Worm (Caenorhabditis elegans) whole organism, young adult: ENCODE data around the gene Y54G11A.2.
"Not testable (repeated sequence)": the region's sequence is repeated elsewhere in the genome, so short reads cannot be mapped to it uniquely, and the experiment has no call there.

ENCODE experiments used
- F33H1.4 ChIP-seq: fragments of 200-800 bp; sonication (Bioruptor generic); IDR thresholded peaks from 2 replicates; pipeline ENCODE4 v1.3.6; 2022; ENCODE audit warnings: missing genetic modification reagents, missing genetic modification characterization, missing compliant biosample characterization
- F39B2.1 ChIP-seq: fragments of 200-800 bp; sonication (Bioruptor generic); IDR thresholded peaks from 2 replicates; pipeline ENCODE4 v1.3.6; 2022; ENCODE audit warnings: missing genetic modification reagents, missing genetic modification characterization, missing compliant biosample characterization
- F57A8.1 ChIP-seq: fragments of 200-800 bp; sonication (Bioruptor generic); optimal IDR thresholded peaks from 2 replicates; lab custom pipeline; 2018; ENCODE audit warnings: mild to moderate bottlenecking, missing genetic modification characterization, moderate library complexity, missing compliant biosample characterization
- Y53G8AR.9 ChIP-seq: fragments of 200-800 bp; sonication (Bioruptor generic); conservative IDR thresholded peaks from 2 replicates; pipeline ENCODE4 v1.3.6; 2022; ENCODE audit warnings: missing genetic modification reagents, missing genetic modification characterization, missing compliant biosample characterization
- Y95B8A.8 ChIP-seq: fragments of 200-800 bp; sonication (Bioruptor generic); IDR thresholded peaks from 2 replicates; pipeline ENCODE4 v1.3.6; 2022; ENCODE audit warnings: missing genetic modification reagents, missing genetic modification characterization, missing compliant biosample characterization
- ZK185.1 ChIP-seq: sonication (generic microtip); optimal IDR thresholded peaks from 2 replicates; lab custom pipeline; 2016; ENCODE audit warnings: mild to moderate bottlenecking, missing genetic modification characterization, missing compliant biosample characterization; ENCODE audit not compliant: poor library complexity, severe bottlenecking
- ama-1 ChIP-seq, 3 experiments: fragments of 150-350 bp in 1 of 3; sonication (generic microtip) in 2 of 3; optimal IDR thresholded peaks; 2 replicates each; lab custom pipeline; 2014 to 2018; ENCODE audit warnings: missing biosample characterization in 2 of 3, missing genetic modification characterization in 2 of 3, missing genetic modification reagents in 2 of 3
- attf-5 ChIP-seq: fragments of 200-800 bp; sonication (Bioruptor generic); optimal IDR thresholded peaks from 2 replicates; lab custom pipeline; 2018; ENCODE audit warnings: mild to moderate bottlenecking, missing genetic modification characterization, missing compliant biosample characterization
- cebp-1 ChIP-seq, 2 experiments: fragments of 200-800 bp in 1 of 2; sonication (Bioruptor generic) in 1 of 2; sonication (generic microtip) in 1 of 2; IDR thresholded peaks in 1 of 2; optimal IDR thresholded peaks in 1 of 2; 2 replicates each; pipeline versions ENCODE4 v1.3.6 to Lab custom; 2017 to 2022; ENCODE audit warnings: missing compliant biosample characterization in 2 of 2, missing genetic modification characterization in 2 of 2, mild to moderate bottlenecking in 1 of 2, missing genetic modification reagents in 1 of 2, moderate library complexity in 1 of 2
- dpl-1 ChIP-seq: fragments of 150-350 bp; optimal IDR thresholded peaks from 2 replicates; lab custom pipeline; 2014; ENCODE audit warnings: missing biosample characterization, missing genetic modification reagents, missing genetic modification characterization
- hmg-1.2 ChIP-seq: fragments of 200-800 bp; sonication (Bioruptor generic); IDR thresholded peaks from 2 replicates; pipeline ENCODE4 v1.3.6; 2022; ENCODE audit warnings: missing genetic modification reagents, missing genetic modification characterization, missing compliant biosample characterization
- lin-40 ChIP-seq: sonication (generic microtip); optimal IDR thresholded peaks from 2 replicates; lab custom pipeline; 2016; ENCODE audit warnings: missing genetic modification characterization, mild to moderate bottlenecking, missing compliant biosample characterization, missing genotype, missing genetic modification reagents
- lin-54 ChIP-seq: fragments of 200-800 bp; sonication (Bioruptor generic); optimal IDR thresholded peaks from 2 replicates; lab custom pipeline; 2018; ENCODE audit warnings: mild to moderate bottlenecking, missing genetic modification characterization, missing compliant biosample characterization
- madf-8 ChIP-seq: fragments of 200-800 bp; sonication (Bioruptor generic); conservative IDR thresholded peaks from 2 replicates; pipeline ENCODE4 v1.3.6; 2022; ENCODE audit warnings: missing genetic modification reagents, missing genetic modification characterization, missing compliant biosample characterization
- mcd-1 ChIP-seq: fragments of 200-800 bp; sonication (Bioruptor generic); IDR thresholded peaks from 2 replicates; pipeline ENCODE4 v1.3.6; 2022; ENCODE audit warnings: missing genetic modification reagents, missing genetic modification characterization, missing compliant biosample characterization
- mel-28 ChIP-seq: sonication (generic microtip); optimal IDR thresholded peaks from 2 replicates; lab custom pipeline; 2016; ENCODE audit warnings: borderline replicate concordance, mild to moderate bottlenecking, missing genetic modification characterization, missing compliant biosample characterization
- nhr-27 ChIP-seq: fragments of 200-800 bp; sonication (Bioruptor generic); optimal IDR thresholded peaks from 2 replicates; lab custom pipeline; 2018; ENCODE audit warnings: mild to moderate bottlenecking, missing genetic modification characterization, moderate library complexity, missing compliant biosample characterization
- nhr-80 ChIP-seq: sonication (generic microtip); optimal IDR thresholded peaks from 2 replicates; lab custom pipeline; 2016; ENCODE audit warnings: missing genetic modification characterization, missing compliant biosample characterization
- pbrm-1 ChIP-seq: fragments of 200-800 bp; sonication (Bioruptor generic); IDR thresholded peaks from 2 replicates; pipeline ENCODE4 v1.3.6; 2022; ENCODE audit warnings: missing genetic modification reagents, missing genetic modification characterization, missing compliant biosample characterization
- pha-4 ChIP-seq: fragments of 150-350 bp; sonication (generic microtip); optimal IDR thresholded peaks from 2 replicates; lab custom pipeline; 2014; ENCODE audit warnings: missing biosample characterization, missing genetic modification reagents, missing genetic modification characterization
- rec-8 ChIP-seq, 2 experiments: sonication (generic microtip); optimal IDR thresholded peaks; 2 replicates each; lab custom pipeline; 2016; ENCODE audit warnings: mild to moderate bottlenecking in 2 of 2, missing genetic modification characterization in 2 of 2, missing genetic modification reagents in 2 of 2, missing genotype in 2 of 2, missing biosample characterization in 1 of 2, missing compliant biosample characterization in 1 of 2, moderate library complexity in 1 of 2
- rpc-1 ChIP-seq, 2 experiments: fragments of 150-350 bp in 1 of 2; sonication (generic microtip) in 1 of 2; optimal IDR thresholded peaks; 2 replicates each; lab custom pipeline; 2014 to 2018; ENCODE audit warnings: missing biosample characterization in 1 of 2, missing genetic modification characterization in 1 of 2, missing genetic modification reagents in 1 of 2, missing genotype in 1 of 2
- snpc-1.1 ChIP-seq: sonication (generic microtip); optimal IDR thresholded peaks from 2 replicates; lab custom pipeline; 2017; ENCODE audit warnings: missing genetic modification characterization, mild to moderate bottlenecking, missing compliant biosample characterization, antibody characterized with exemption, moderate library complexity, missing genotype, missing genetic modification reagents; ENCODE audit not compliant: insufficient read depth
- snpc-4 ChIP-seq, 5 experiments: fragments of 150-350 bp in 1 of 5; sonication (generic microtip) in 4 of 5; optimal IDR thresholded peaks; 2 replicates each; lab custom pipeline; 2014 to 2018; ENCODE audit warnings: missing genetic modification characterization in 5 of 5, missing biosample characterization in 3 of 5, antibody characterized with exemption in 2 of 5, mild to moderate bottlenecking in 2 of 5, missing compliant biosample characterization in 2 of 5, missing genotype in 2 of 5, moderate library complexity in 2 of 5, missing genetic modification reagents in 1 of 5
- tbp1 ChIP-seq: fragments of 200-800 bp; sonication (Bioruptor generic); optimal IDR thresholded peaks from 2 replicates; lab custom pipeline; 2018; ENCODE audit warnings: mild to moderate bottlenecking, missing genetic modification characterization, missing compliant biosample characterization
- ztf-28 ChIP-seq: fragments of 200-800 bp; sonication (Bioruptor generic); IDR thresholded peaks from 2 replicates; pipeline ENCODE4 v1.3.6; 2022; ENCODE audit warnings: missing genetic modification reagents, missing genetic modification characterization, missing compliant biosample characterization

Gene Y54G11A.2

ce11 chrII:14291854-14292253, 39.7 kb downstream of the Y54G11A.2 start:
- peak; percentile 35; the same call in 1 of the 2 replicates for TF ChIP-seq mcd-1 (GFP tag; lab: Robert Waterston, UW)

ce11 chrII:14292519-14292918, 40.4 kb downstream of the Y54G11A.2 start, which contains the start of gene Y54G11A.4:
Gene Y54G11A.4 (plus strand): TSS chrII:14292819.
- no peak for TF ChIP-seq F57A8.1 (GFP tag; lab: Kevin White, UChicago)
- no peak for TF ChIP-seq rpc-1 (optimal IDR thresholded peaks at IDR 0.05; lab: Kevin White, UChicago)
- TF ChIP-seq rpc-1 (tag; optimal IDR thresholded peaks at IDR 0.05; lab: Kevin White, UChicago): no peak
- TF ChIP-seq madf-8 (GFP tag; lab: Robert Waterston, UW): no peak
- no peak for TF ChIP-seq ztf-28 (GFP tag; lab: Robert Waterston, UW)
- TF ChIP-seq snpc-1.1: no peak
- TF ChIP-seq F33H1.4 (GFP tag; lab: Robert Waterston, UW): no peak
- TF ChIP-seq ama-1 (optimal IDR thresholded peaks at IDR 0.05; lab: Kevin White, UChicago): no peak
- TF ChIP-seq ama-1 (GFP tag; optimal IDR thresholded peaks at IDR 0.05; lab: Kevin White, UChicago): no peak
- TF ChIP-seq Y53G8AR.9 (GFP tag; lab: Robert Waterston, UW): no peak
- no peak for TF ChIP-seq Y95B8A.8 (GFP tag; lab: Robert Waterston, UW)

ce11 chrII:14294390-14294789, 42.2 kb downstream of the Y54G11A.2 start:
- TF ChIP-seq tbp1 (GFP tag; lab: Kevin White, UChicago) (no peak), nhr-27 (tag; lab: Kevin White, UChicago) (no peak), dpl-1 (GFP tag; lab: Kevin White, UChicago) (no peak), lin-54 (GFP tag; lab: Kevin White, UChicago) (no peak)

- no peak for TF ChIP-seq rec-8 (tag; optimal IDR thresholded peaks at IDR 0.05; lab: Kevin White, UChicago)
- peak; percentile 73; the same call in 1 of the 2 replicates for TF ChIP-seq hmg-1.2 (GFP tag; lab: Robert Waterston, UW)
- no peak for TF ChIP-seq snpc-4 (GFP tag; optimal IDR thresholded peaks at IDR 0.05; lab: Kevin White, UChicago)
- TF ChIP-seq snpc-4 (tag; optimal IDR thresholded peaks at IDR 0.05; lab: Kevin White, UChicago): peak in 2 of 4 experiments; percentile 20 to 35
- peak; percentile 20 for TF ChIP-seq attf-5 (GFP tag; lab: Kevin White, UChicago)
- TF ChIP-seq lin-40 (tag; lab: Kevin White, UChicago): peak; percentile 51
- TF ChIP-seq cebp-1 (GFP tag; IDR thresholded peaks at IDR 0.05; lab: Robert Waterston, UW): no peak
- peak; percentile 44 for TF ChIP-seq cebp-1 (tag; optimal IDR thresholded peaks at IDR 0.05; lab: Kevin White, UChicago)
- TF ChIP-seq pha-4 (tag; lab: Kevin White, UChicago): peak; percentile 34
- TF ChIP-seq ZK185.1 (tag; lab: Kevin White, UChicago): peak; percentile 5
- no peak for TF ChIP-seq mel-28 (tag; lab: Kevin White, UChicago)
- TF ChIP-seq nhr-80: peak; percentile 76
- TF ChIP-seq, all 124 proteins: peak for 8
Measured at ce11 chrII:14296320-14296719, 44.2 kb downstream of the Y54G11A.2 start.

ce11 chrII:14297050-14297449, 44.9 kb downstream of the Y54G11A.2 start, which contains the start of gene Y54G11A.7:
Gene Y54G11A.7 (plus strand): TSS chrII:14297305.
- TF ChIP-seq pbrm-1; F39B2.1 (GFP tag; lab: Robert Waterston, UW); madf-8 (GFP tag; lab: Robert Waterston, UW): not testable (repeated sequence)
